Fruit fly (Drosophila melanogaster) whole organism, embryonic: ENCODE data around the gene Prm.
A peak's percentile ranks its signal among the peaks of the same experiment; 100 is the strongest.

ENCODE experiments used
- ATbp ChIP-seq: fragments of 200-800 bp; sonication (Bioruptor generic); optimal IDR thresholded peaks from 2 replicates; lab custom pipeline; 2017; ENCODE audit warnings: missing biosample characterization, mild to moderate bottlenecking, missing genetic modification characterization, missing genetic modification reagents
- Adf1 ChIP-seq: fragments of 200-800 bp; sonication (Bioruptor generic); IDR thresholded peaks from 2 replicates; pipeline ENCODE4 v1.3.6; 2022; ENCODE audit warnings: missing biosample characterization, missing genetic modification characterization
- BtbVII ChIP-seq: fragments of 200-800 bp; sonication (Bioruptor generic); optimal IDR thresholded peaks from 3 replicates; lab custom pipeline; 2017; ENCODE audit warnings: missing biosample characterization, mild to moderate bottlenecking, missing genetic modification characterization
- C15 ChIP-seq: fragments of 200-800 bp; sonication (Bioruptor generic); IDR thresholded peaks from 3 replicates; pipeline ENCODE4 v1.3.6; 2022; ENCODE audit warnings: missing biosample characterization, missing genetic modification characterization
- CG10267 ChIP-seq: fragments of 200-800 bp; sonication (Bioruptor generic); optimal IDR thresholded peaks from 2 replicates; lab custom pipeline; 2018; ENCODE audit warnings: missing biosample characterization, mild to moderate bottlenecking, missing genetic modification characterization, moderate library complexity
- CG11398 ChIP-seq: fragments of 200-800 bp; sonication (Bioruptor generic); optimal IDR thresholded peaks from 2 replicates; lab custom pipeline; 2016; ENCODE audit warnings: missing biosample characterization, missing genetic modification characterization
- CG11695 ChIP-seq: fragments of 200-800 bp; sonication (Bioruptor generic); IDR thresholded peaks from 3 replicates; pipeline ENCODE4 v1.3.6; 2022; ENCODE audit warnings: missing biosample characterization, missing genetic modification characterization
- CG12299 ChIP-seq: fragments of 200-800 bp; sonication (Bioruptor generic); optimal IDR thresholded peaks from 2 replicates; lab custom pipeline; 2018; ENCODE audit warnings: missing biosample characterization, mild to moderate bottlenecking, missing genetic modification characterization
- CG1233 ChIP-seq: fragments of 200-800 bp; sonication (Bioruptor generic); optimal IDR thresholded peaks from 4 replicates; lab custom pipeline; 2018; ENCODE audit warnings: missing biosample characterization, mild to moderate bottlenecking, missing genetic modification characterization
- CG13624 ChIP-seq: fragments of 200-800 bp; sonication (Bioruptor generic); optimal IDR thresholded peaks from 2 replicates; lab custom pipeline; 2016; ENCODE audit warnings: missing biosample characterization, missing genetic modification characterization
- CG14050 ChIP-seq: fragments of 200-800 bp; sonication (Bioruptor generic); IDR thresholded peaks from 3 replicates; pipeline ENCODE4 v1.3.6; 2022; ENCODE audit warnings: missing biosample characterization, missing genetic modification characterization
- CG14860 ChIP-seq: fragments of 200-800 bp; sonication (Bioruptor generic); IDR thresholded peaks from 3 replicates; pipeline ENCODE4 v1.3.6; 2022; ENCODE audit warnings: missing biosample characterization, missing genetic modification characterization; ENCODE audit not compliant: partially characterized antibody
- CG15514 ChIP-seq: fragments of 200-800 bp; sonication (Bioruptor generic); optimal IDR thresholded peaks from 3 replicates; lab custom pipeline; 2017; ENCODE audit warnings: missing biosample characterization, missing genetic modification characterization, mild to moderate bottlenecking, moderate library complexity, missing genetic modification reagents
- CG17829 ChIP-seq: fragments of 200-800 bp; optimal IDR thresholded peaks from 2 replicates; lab custom pipeline; 2019; ENCODE audit warnings: missing biosample characterization, mild to moderate bottlenecking, missing genetic modification characterization, moderate library complexity
- CG2875 ChIP-seq: fragments of 200-800 bp; sonication (Bioruptor generic); optimal IDR thresholded peaks from 2 replicates; lab custom pipeline; 2017; ENCODE audit warnings: missing biosample characterization, mild to moderate bottlenecking, missing genetic modification characterization, missing genetic modification reagents
- CG30020 ChIP-seq: fragments of 200-800 bp; optimal IDR thresholded peaks from 2 replicates; lab custom pipeline; 2019; ENCODE audit warnings: missing biosample characterization, mild to moderate bottlenecking, missing genetic modification characterization, moderate library complexity
- CG30431 ChIP-seq: fragments of 200-800 bp; sonication (Bioruptor generic); optimal IDR thresholded peaks from 2 replicates; lab custom pipeline; 2017; ENCODE audit warnings: missing biosample characterization, missing genetic modification characterization
- CG33213 ChIP-seq: fragments of 200-800 bp; sonication (Bioruptor generic); optimal IDR thresholded peaks from 3 replicates; lab custom pipeline; 2016; ENCODE audit warnings: missing biosample characterization, missing genetic modification characterization
- CG4328 ChIP-seq: fragments of 200-800 bp; sonication (Bioruptor generic); optimal IDR thresholded peaks from 3 replicates; lab custom pipeline; 2017; ENCODE audit warnings: missing biosample characterization, missing genetic modification reagents, missing genetic modification characterization
- CG4707 ChIP-seq: fragments of 200-800 bp; sonication (Bioruptor generic); optimal IDR thresholded peaks from 2 replicates; lab custom pipeline; 2018; ENCODE audit warnings: missing biosample characterization, mild to moderate bottlenecking, missing genetic modification characterization, moderate library complexity
- CG7987 ChIP-seq: fragments of 200-800 bp; sonication (Bioruptor generic); optimal IDR thresholded peaks from 2 replicates; lab custom pipeline; 2018; ENCODE audit warnings: missing biosample characterization, mild to moderate bottlenecking, missing genetic modification characterization, moderate library complexity
- CG8359 ChIP-seq: fragments of 200-800 bp; sonication (Bioruptor generic); optimal IDR thresholded peaks from 2 replicates; lab custom pipeline; 2017; ENCODE audit warnings: missing biosample characterization, mild to moderate bottlenecking, missing genetic modification characterization, borderline replicate concordance
- CG8388 ChIP-seq: fragments of 200-800 bp; sonication (Bioruptor generic); optimal IDR thresholded peaks from 2 replicates; lab custom pipeline; 2019; ENCODE audit warnings: missing biosample characterization, mild to moderate bottlenecking, missing genetic modification characterization, moderate library complexity
- CG9437 ChIP-seq: fragments of 200-800 bp; sonication (Bioruptor generic); optimal IDR thresholded peaks from 2 replicates; lab custom pipeline; 2018; ENCODE audit warnings: missing biosample characterization, mild to moderate bottlenecking, missing genetic modification characterization
- CG9727 ChIP-seq: fragments of 200-800 bp; sonication (Bioruptor generic); optimal IDR thresholded peaks from 3 replicates; lab custom pipeline; 2017; ENCODE audit warnings: missing biosample characterization, mild to moderate bottlenecking, missing genetic modification characterization
- CG9876 ChIP-seq: fragments of 200-800 bp; sonication (Bioruptor generic); optimal IDR thresholded peaks from 2 replicates; lab custom pipeline; 2016; ENCODE audit warnings: missing biosample characterization, missing genetic modification characterization
- Dfd ChIP-seq, 2 experiments: fragments of >200 bp; optimal IDR thresholded peaks; 2 replicates each; lab custom pipeline; 2017; ENCODE audit warnings: missing biosample characterization in 2 of 2, missing genetic modification characterization in 2 of 2
- Dip2 ChIP-seq: fragments of 200-800 bp; sonication (Bioruptor generic); IDR thresholded peaks from 2 replicates; pipeline ENCODE4 v1.3.6; 2022; ENCODE audit warnings: missing biosample characterization, missing genetic modification characterization
- Dll ChIP-seq: fragments of 200-800 bp; sonication (Bioruptor generic); IDR thresholded peaks from 4 replicates; pipeline ENCODE4 v1.3.6; 2022; ENCODE audit warnings: missing biosample characterization, missing genetic modification characterization; ENCODE audit not compliant: partially characterized antibody
- H2.0 ChIP-seq: fragments of 200-800 bp; sonication (Bioruptor generic); IDR thresholded peaks from 2 replicates; pipeline ENCODE4 v1.3.6; 2022; ENCODE audit warnings: missing biosample characterization, missing genetic modification characterization
- MBD-R2 ChIP-seq: fragments of 200-800 bp; sonication (Bioruptor generic); IDR thresholded peaks from 2 replicates; pipeline ENCODE4 v1.3.6; 2022; ENCODE audit warnings: missing biosample characterization, missing genetic modification characterization
- NFAT ChIP-seq: fragments of 200-800 bp; sonication (Bioruptor generic); IDR thresholded peaks from 2 replicates; pipeline ENCODE4 v1.3.6; 2022; ENCODE audit warnings: missing biosample characterization, missing genetic modification characterization
- TFAM ChIP-seq: fragments of 200-800 bp; sonication (Bioruptor generic); optimal IDR thresholded peaks from 2 replicates; lab custom pipeline; 2017; ENCODE audit warnings: missing biosample characterization, missing genetic modification characterization, inconsistent platforms
- bcd ChIP-seq: fragments of 200-800 bp; sonication (Bioruptor generic); optimal IDR thresholded peaks from 2 replicates; lab custom pipeline; 2017; ENCODE audit warnings: missing biosample characterization, mild to moderate bottlenecking, missing genetic modification characterization
- bigmax ChIP-seq: fragments of 200-800 bp; sonication (Bioruptor generic); optimal IDR thresholded peaks from 2 replicates; lab custom pipeline; 2018; ENCODE audit warnings: missing biosample characterization, mild to moderate bottlenecking, missing genetic modification characterization
- ci ChIP-seq: fragments of 200-800 bp; sonication (Bioruptor generic); IDR thresholded peaks from 3 replicates; pipeline ENCODE4 v1.3.6; 2022; ENCODE audit warnings: missing biosample characterization, missing genetic modification characterization
- corto ChIP-seq: fragments of 200-800 bp; sonication (Bioruptor generic); optimal IDR thresholded peaks from 2 replicates; lab custom pipeline; 2016; ENCODE audit warnings: missing biosample characterization, mild to moderate bottlenecking, missing genetic modification characterization, moderate library complexity
- dimm ChIP-seq: fragments of 200-800 bp; sonication (Bioruptor generic); IDR thresholded peaks from 2 replicates; pipeline ENCODE4 v1.3.6; 2022; ENCODE audit warnings: missing biosample characterization, missing genetic modification characterization
- eve ChIP-seq, 2 experiments: fragments of >200 bp; optimal IDR thresholded peaks; 2 replicates each; lab custom pipeline; 2017; ENCODE audit warnings: missing biosample characterization in 2 of 2, missing genetic modification characterization in 2 of 2
- ewg ChIP-seq: fragments of 200-800 bp; sonication (Bioruptor generic); optimal IDR thresholded peaks from 3 replicates; lab custom pipeline; 2017; ENCODE audit warnings: mild to moderate bottlenecking, missing biosample characterization, missing genetic modification reagents, missing genetic modification characterization
- gcm2 ChIP-seq: fragments of 200-800 bp; sonication (Bioruptor generic); optimal IDR thresholded peaks from 2 replicates; lab custom pipeline; 2016; ENCODE audit warnings: missing biosample characterization, missing genetic modification characterization
- gro ChIP-seq: fragments of 200-800 bp; sonication (Bioruptor generic); optimal IDR thresholded peaks from 2 replicates; lab custom pipeline; 2016; ENCODE audit warnings: missing biosample characterization, missing genetic modification characterization
- kah ChIP-seq: fragments of 200-800 bp; sonication (Bioruptor generic); optimal IDR thresholded peaks from 2 replicates; lab custom pipeline; 2018; ENCODE audit warnings: missing biosample characterization, mild to moderate bottlenecking, missing genetic modification characterization
- ken ChIP-seq: fragments of 200-800 bp; sonication (Bioruptor generic); IDR thresholded peaks from 3 replicates; pipeline ENCODE4 v1.3.6; 2022; ENCODE audit warnings: missing biosample characterization, missing genetic modification characterization
- lilli ChIP-seq: fragments of 200-800 bp; sonication (Bioruptor generic); optimal IDR thresholded peaks from 3 replicates; lab custom pipeline; 2016; ENCODE audit warnings: missing biosample characterization, missing genetic modification characterization
- mirr ChIP-seq: fragments of 200-800 bp; sonication (Bioruptor generic); optimal IDR thresholded peaks from 3 replicates; lab custom pipeline; 2018; ENCODE audit warnings: missing biosample characterization, mild to moderate bottlenecking, missing genetic modification characterization
- nau ChIP-seq: fragments of 200-800 bp; sonication (Bioruptor generic); optimal IDR thresholded peaks from 3 replicates; lab custom pipeline; 2017; ENCODE audit warnings: missing biosample characterization, mild to moderate bottlenecking, missing genetic modification characterization, missing genetic modification reagents
- peb ChIP-seq: fragments of 200-800 bp; sonication (Bioruptor generic); IDR thresholded peaks from 2 replicates; pipeline ENCODE4 v1.3.6; 2022; ENCODE audit warnings: missing biosample characterization, missing genetic modification characterization
- tll ChIP-seq, 2 experiments: fragments of 200-800 bp in 1 of 2; fragments of >200 bp in 1 of 2; sonication (Bioruptor generic) in 1 of 2; optimal IDR thresholded peaks; 2 replicates each; lab custom pipeline; 2017 to 2019; ENCODE audit warnings: missing biosample characterization in 2 of 2, missing genetic modification characterization in 2 of 2, mild to moderate bottlenecking in 1 of 2, moderate library complexity in 1 of 2
- tna ChIP-seq: fragments of 200-800 bp; sonication (Bioruptor generic); IDR thresholded peaks from 2 replicates; pipeline ENCODE4 v1.3.6; 2022; ENCODE audit warnings: missing biosample characterization, missing genetic modification characterization; ENCODE audit not compliant: partially characterized antibody
- toy ChIP-seq: fragments of 200-800 bp; sonication (Bioruptor generic); IDR thresholded peaks from 2 replicates; pipeline ENCODE4 v1.3.6; 2022; ENCODE audit warnings: missing biosample characterization, missing genetic modification characterization
- tup ChIP-seq: fragments of 200-800 bp; sonication (Bioruptor generic); optimal IDR thresholded peaks from 2 replicates; lab custom pipeline; 2016; ENCODE audit warnings: missing biosample characterization, mild to moderate bottlenecking, missing genetic modification characterization, moderate library complexity

The Prm gene

DNA sequence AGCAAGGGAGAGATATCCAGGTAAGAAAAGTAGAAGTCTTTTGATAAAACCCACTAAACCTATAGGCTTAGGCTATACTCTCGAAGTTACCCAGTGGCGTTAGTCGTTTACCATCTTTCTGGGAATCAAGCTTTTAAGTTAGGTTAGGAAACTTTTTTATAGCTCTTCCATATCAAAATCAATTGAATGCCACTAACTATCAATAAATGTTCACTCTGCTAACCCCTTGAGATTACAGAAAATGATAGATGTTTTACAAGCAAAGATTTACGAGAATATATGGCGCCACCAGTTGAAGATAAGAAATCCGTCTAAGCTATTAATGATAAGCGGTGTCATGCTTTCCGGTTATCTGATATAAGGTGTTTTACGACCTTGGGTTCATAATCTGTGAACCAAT, 42.6 kb upstream of the Prm start (continued):
- TF ChIP-seq kah = no peak
- no peak for TF ChIP-seq CG1233 (GFP tag; lab: Kevin White, UChicago)
- no peak for TF ChIP-seq tup (GFP tag; lab: Kevin White, UChicago)
- TF ChIP-seq CG11398 (GFP tag; lab: Kevin White, UChicago) = no peak
- no peak for TF ChIP-seq gcm2
- no peak for TF ChIP-seq gro
- no peak for TF ChIP-seq CG7987
- no peak for TF ChIP-seq toy
- no peak for TF ChIP-seq tll (GFP tag; optimal IDR thresholded peaks at IDR 0.05; lab: Kevin White, UChicago)
- TF ChIP-seq ci (GFP tag; lab: Robert Waterston, UW) = no peak
- no peak for TF ChIP-seq CG2875 (GFP tag; lab: Kevin White, UChicago)
- no peak for TF ChIP-seq CG9727
- TF ChIP-seq lilli = no peak
- TF ChIP-seq eve (GFP tag; optimal IDR thresholded peaks at IDR 0.05; lab: Kevin White, UChicago) = no peak
- no peak for TF ChIP-seq peb (GFP tag; lab: Robert Waterston, UW)
- TF ChIP-seq Dfd (GFP tag; optimal IDR thresholded peaks at IDR 0.05; lab: Kevin White, UChicago) = no peak
- TF ChIP-seq mirr (GFP tag; lab: Kevin White, UChicago) = peak; percentile 33
- no peak for TF ChIP-seq CG14860
- no peak for TF ChIP-seq CG8388 (GFP tag; lab: Kevin White, UChicago)

DNA sequence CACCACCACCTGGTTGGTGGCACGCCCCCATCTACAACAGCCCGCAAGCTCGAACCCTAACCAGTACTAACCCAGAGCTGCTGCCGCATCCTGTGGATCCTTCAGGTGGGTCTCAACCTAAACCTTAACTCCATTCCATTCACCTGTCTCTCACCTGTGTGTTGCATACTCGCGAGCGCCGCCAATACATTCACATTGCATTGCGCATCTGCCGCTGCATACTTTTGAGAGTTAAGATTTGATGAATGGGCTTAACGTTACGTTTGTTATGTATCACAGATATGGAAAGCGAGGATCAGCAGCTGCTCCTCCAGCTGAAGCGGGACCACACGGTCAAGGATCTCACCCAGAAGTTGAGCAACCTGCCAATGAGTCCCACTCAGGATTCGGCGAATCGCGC, 42.1 kb upstream of the Prm start:
- TF ChIP-seq BtbVII (no peak), CG13624 (GFP tag; lab: Kevin White, UChicago) (no peak), CG8359 (GFP tag; lab: Kevin White, UChicago) (peak; percentile 85), CG9876 (no peak), nau (GFP tag; lab: Kevin White, UChicago) (no peak), CG33213 (GFP tag; lab: Kevin White, UChicago) (no peak), CG11695 (GFP tag; lab: Robert Waterston, UW) (no peak), CG12299 (tag; lab: Kevin White, UChicago) (no peak), Dll (GFP tag; lab: Robert Waterston, UW) (no peak), bcd (GFP tag; lab: Kevin White, UChicago) (no peak), ewg (GFP tag; lab: Kevin White, UChicago) (no peak), bigmax (GFP tag; lab: Kevin White, UChicago) (no peak), CG14050 (GFP tag; lab: Robert Waterston, UW) (no peak), NFAT (no peak), Adf1 (GFP tag; lab: Robert Waterston, UW) (no peak), corto (GFP tag; lab: Kevin White, UChicago) (no peak), tna (GFP tag; lab: Robert Waterston, UW) (no peak), ATbp (GFP tag; lab: Kevin White, UChicago) (no peak), TFAM (GFP tag; lab: Kevin White, UChicago) (no peak), CG30431 (GFP tag; lab: Kevin White, UChicago) (no peak), CG15514 (GFP tag; lab: Kevin White, UChicago) (peak; percentile 14), CG17829 (tag; lab: Kevin White, UChicago) (no peak), ken (GFP tag; lab: Robert Waterston, UW) (no peak), H2.0 (GFP tag; lab: Robert Waterston, UW) (no peak), CG30020 (tag; lab: Kevin White, UChicago) (no peak), MBD-R2 (GFP tag; lab: Robert Waterston, UW) (0 out of 2 replicates have a peak, but pooled peaks have one; percentile 11), C15 (no peak), dimm (no peak), CG4328 (GFP tag; lab: Kevin White, UChicago) (no peak), CG10267 (tag; lab: Kevin White, UChicago) (no peak), CG9437 (GFP tag; lab: Kevin White, UChicago) (peak; percentile 98), Dip2 (GFP tag; lab: Robert Waterston, UW) (no peak), CG4707 (GFP tag; lab: Kevin White, UChicago) (no peak)
- TF ChIP-seq, all 482 proteins: peak for 4
